Worm (Caenorhabditis elegans) whole organism, L4/young adult: ENCODE data around the gene F35B3.3.

Experiments
- W03F9.2 ChIP-seq: fragments of 150-350 bp; optimal IDR thresholded peaks from 2 replicates; lab custom pipeline; 2014; ENCODE audit warnings: missing biosample characterization, missing genetic modification characterization
- dao-5 ChIP-seq: sonication (generic microtip); optimal IDR thresholded peaks from 2 replicates; lab custom pipeline; 2016; ENCODE audit warnings: missing genotype, missing genetic modification characterization, moderate library complexity, missing compliant biosample characterization
- him-1 ChIP-seq: sonication (generic microtip); optimal IDR thresholded peaks from 2 replicates; lab custom pipeline; 2016; ENCODE audit warnings: missing genotype, missing genetic modification reagents, missing genetic modification characterization, missing compliant biosample characterization

- TF ChIP-seq dao-5 (tag; lab: Kevin White, UChicago), result no peak
- no peak for TF ChIP-seq him-1 (tag; lab: Kevin White, UChicago)
- TF ChIP-seq W03F9.2 (tag; lab: Kevin White, UChicago), result no peak
These were observed 18.8 kb upstream of the F35B3.3 start for ce11 chrX:16994417-16994816.
